Fruit fly (Drosophila melanogaster): Measurements from ENCODE around the gene CG14834.

Gene CG14834

DNA sequence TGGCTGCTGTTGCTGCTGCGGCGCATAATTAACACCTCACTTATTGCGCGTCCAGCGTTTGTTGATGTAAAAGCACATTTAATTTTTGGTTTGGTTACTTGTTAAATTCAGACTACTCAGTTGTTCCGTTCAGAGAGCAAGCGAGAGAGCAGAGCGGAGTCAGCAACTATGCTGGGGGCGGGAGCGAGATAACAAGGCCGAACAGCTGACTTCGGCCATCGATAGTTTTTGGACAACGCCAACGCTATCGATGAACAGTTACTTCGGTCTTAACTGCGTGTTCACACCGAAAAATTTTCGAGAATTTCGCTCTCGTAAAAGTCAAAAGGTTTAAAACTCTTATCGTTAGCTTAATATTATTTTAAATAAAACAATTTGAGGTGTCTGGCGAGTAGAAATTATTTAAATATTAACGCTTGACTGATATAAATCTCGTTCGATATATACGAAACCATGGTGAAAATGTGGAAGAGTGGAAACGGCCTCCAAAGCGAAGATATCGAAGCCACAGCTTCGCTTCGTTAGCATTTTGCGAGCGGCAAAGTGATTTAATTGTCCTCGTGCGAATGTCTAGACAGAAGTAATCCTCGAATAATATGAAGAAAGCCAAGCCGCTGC is 34.5 kb upstream of the CG14834 start, which contains the start of the genes SMSr and smid:
Gene SMSr (minus strand): TSS at position 116 of the 618 bp plus-strand sequence.
Gene smid (plus strand): TSS at position 256 of the 618 bp plus-strand sequence.
- TF ChIP-seq ind (GFP tag; optimal IDR thresholded peaks at IDR 0.05) (peak; percentile 58), MTF-1 (GFP tag; optimal IDR thresholded peaks at IDR 0.05; ENCODE audit: borderline replicate concordance) (no peak), ems (GFP tag; optimal IDR thresholded peaks at IDR 0.05) (peak; percentile 7), CG34224 (GFP tag; IDR thresholded peaks at IDR 0.05; ENCODE audit: partially characterized antibody) (peak; percentile 71), eyg (GFP tag; optimal IDR thresholded peaks at IDR 0.05) (no peak), Dref (GFP tag; IDR thresholded peaks at IDR 0.05) (peak; percentile 78), NC2β (GFP tag; optimal IDR thresholded peaks at IDR 0.05) (peak; percentile 53), CG30020 (tag; optimal IDR thresholded peaks at IDR 0.05) (peak; percentile 91), CG4404 (GFP tag; IDR thresholded peaks at IDR 0.05) (peak; percentile 56; the same call in 1 of the 2 replicates), pfk (GFP tag; optimal IDR thresholded peaks at IDR 0.05) (peak; percentile 26), kni (GFP tag; optimal IDR thresholded peaks at IDR 0.05) (peak; percentile 47), Fer2 (tag; optimal IDR thresholded peaks at IDR 0.05) (no peak), ham (GFP tag; IDR thresholded peaks at IDR 0.05) (no peak), CG14860 (GFP tag; IDR thresholded peaks at IDR 0.05; ENCODE audit: partially characterized antibody) (peak; percentile 90), schlank (tag; optimal IDR thresholded peaks at IDR 0.05) (no peak), dimm (GFP tag; IDR thresholded peaks at IDR 0.05) (no peak), CG3847 (GFP tag; IDR thresholded peaks at IDR 0.05) (peak; percentile 47; the same call in 1 of the 2 replicates), gt (GFP tag; IDR thresholded peaks at IDR 0.05) (no peak), CG13894 (tag; optimal IDR thresholded peaks at IDR 0.05) (peak; percentile 27), fd96Cb (tag; optimal IDR thresholded peaks at IDR 0.05) (peak; percentile 39), Hr78 (GFP tag; optimal IDR thresholded peaks at IDR 0.05) (no peak), CG17328 (GFP tag; IDR thresholded peaks at IDR 0.05) (0 out of 2 replicates have a peak, but pooled peaks have one; percentile 6), gsb (GFP tag; IDR thresholded peaks at IDR 0.05) (no peak), CG5953 (GFP tag; IDR thresholded peaks at IDR 0.05) (no peak), CG17385 (GFP tag; optimal IDR thresholded peaks at IDR 0.05) (no peak), CG10431 (GFP tag; optimal IDR thresholded peaks at IDR 0.05) (no peak), vfl (GFP tag; optimal IDR thresholded peaks at IDR 0.05) (peak; percentile 42), rib (GFP tag; IDR thresholded peaks at IDR 0.05) (no peak), her (GFP tag; optimal IDR thresholded peaks at IDR 0.05) (no peak), cwo (GFP tag; optimal IDR thresholded peaks at IDR 0.05) (peak; percentile 26), Hmx (GFP tag; optimal IDR thresholded peaks at IDR 0.05) (no peak), CG7745 (tag; optimal IDR thresholded peaks at IDR 0.05) (no peak), CG9437 (GFP tag; optimal IDR thresholded peaks at IDR 0.05) (peak; percentile 45), CG17802 (tag; optimal IDR thresholded peaks at IDR 0.05) (peak; percentile 93), pros (GFP tag; optimal IDR thresholded peaks at IDR 0.05) (no peak), CG9932 (GFP tag; IDR thresholded peaks at IDR 0.05) (peak; percentile 80), ab (GFP tag; optimal IDR thresholded peaks at IDR 0.05) (no peak), ERR (GFP tag; optimal IDR thresholded peaks at IDR 0.05) (no peak), Blimp-1 (GFP tag; optimal IDR thresholded peaks at IDR 0.05) (no peak), gcm (GFP tag; optimal IDR thresholded peaks at IDR 0.05) (peak; percentile 54), pb (GFP tag; optimal IDR thresholded peaks at IDR 0.05) (no peak), wdn (GFP tag; IDR thresholded peaks at IDR 0.05) (no peak), vnd (GFP tag; IDR thresholded peaks at IDR 0.05; ENCODE audit: partially characterized antibody) (peak; percentile 91), CG4282 (GFP tag; optimal IDR thresholded peaks at IDR 0.05) (no peak), CG1602 (GFP tag; optimal IDR thresholded peaks at IDR 0.05) (peak; percentile 61), CG9727 (GFP tag; optimal IDR thresholded peaks at IDR 0.05) (peak; percentile 73), org-1 (GFP tag; optimal IDR thresholded peaks at IDR 0.05) (peak; percentile 4), Eip74EF (GFP tag; optimal IDR thresholded peaks at IDR 0.05) (peak; percentile 25 to 73), ewg (GFP tag; optimal IDR thresholded peaks at IDR 0.05) (peak; percentile 24)
